Fruit fly (Drosophila melanogaster): ENCODE measurements around the gene CG33339.

The CG33339 gene

dm6 chr3R:24320342-24320711 is 41.3 kb upstream of the CG33339 start (continued):
- no peak for TF ChIP-seq CG6175 (GFP tag; IDR thresholded peaks at IDR 0.05)
- TF ChIP-seq BEAF-32 (GFP tag; optimal IDR thresholded peaks at IDR 0.05) = peak; percentile 75
- no peak for TF ChIP-seq CG15479 (GFP tag; optimal IDR thresholded peaks at IDR 0.05)
- TF ChIP-seq CG7372 (GFP tag; IDR thresholded peaks at IDR 0.05) = no peak
- TF ChIP-seq gt (GFP tag; IDR thresholded peaks at IDR 0.05) = no peak
- TF ChIP-seq gsb-n (tag; optimal IDR thresholded peaks at IDR 0.05) = no peak
- TF ChIP-seq ems (GFP tag; optimal IDR thresholded peaks at IDR 0.05) = no peak
- TF ChIP-seq slp2 (GFP tag; optimal IDR thresholded peaks at IDR 0.05) = no peak
- TF ChIP-seq CG2116 (GFP tag; optimal IDR thresholded peaks at IDR 0.05) = peak; percentile 67
- TF ChIP-seq CG12299 (tag; optimal IDR thresholded peaks at IDR 0.05) = peak; percentile 68
- no peak for TF ChIP-seq NfI (GFP tag; optimal IDR thresholded peaks at IDR 0.05)
- no peak for TF ChIP-seq Atf3 (GFP tag; optimal IDR thresholded peaks at IDR 0.05)
- no peak for TF ChIP-seq tio (GFP tag; optimal IDR thresholded peaks at IDR 0.05)
- no peak for TF ChIP-seq lmd (GFP tag; IDR thresholded peaks at IDR 0.05)
- TF ChIP-seq hb (GFP tag; IDR thresholded peaks at IDR 0.05; ENCODE audit: partially characterized antibody) = peak; percentile 59; the same call in 1 of the 3 replicates
- peak; percentile 1 for TF ChIP-seq Side (GFP tag; optimal IDR thresholded peaks at IDR 0.05)
- TF ChIP-seq Max (GFP tag; optimal IDR thresholded peaks at IDR 0.05) = no peak
- peak; percentile 66; the same call in 3 of the 4 replicates for TF ChIP-seq Dll (GFP tag; IDR thresholded peaks at IDR 0.05; ENCODE audit: partially characterized antibody)
- no peak for TF ChIP-seq nom (GFP tag; optimal IDR thresholded peaks at IDR 0.05)
- no peak for TF ChIP-seq CG5953 (GFP tag; IDR thresholded peaks at IDR 0.05)
- TF ChIP-seq kni (GFP tag; optimal IDR thresholded peaks at IDR 0.05) = no peak
- TF ChIP-seq CG13775 (GFP tag; optimal IDR thresholded peaks at IDR 0.05) = no peak
- TF ChIP-seq CG10543 (GFP tag; optimal IDR thresholded peaks at IDR 0.05) = no peak
- no peak for TF ChIP-seq eve (GFP tag; optimal IDR thresholded peaks at IDR 0.05)
- TF ChIP-seq cad (GFP tag; optimal IDR thresholded peaks at IDR 0.05) = no peak
- TF ChIP-seq knrl (GFP tag; IDR thresholded peaks at IDR 0.05; ENCODE audit: partially characterized antibody) = peak; percentile 63
- no peak for TF ChIP-seq dati (GFP tag; IDR thresholded peaks at IDR 0.05)
- no peak for TF ChIP-seq pita (GFP tag; optimal IDR thresholded peaks at IDR 0.05)
- no peak for TF ChIP-seq az2 (GFP tag; optimal IDR thresholded peaks at IDR 0.05)
- TF ChIP-seq Xbp1 (GFP tag; optimal IDR thresholded peaks at IDR 0.05) = no peak
- no peak for TF ChIP-seq NFAT (GFP tag; IDR thresholded peaks at IDR 0.05)
- TF ChIP-seq kah (GFP tag; optimal IDR thresholded peaks at IDR 0.05) = no peak
- TF ChIP-seq CG11504 (tag; optimal IDR thresholded peaks at IDR 0.05) = no peak
- TF ChIP-seq tll (GFP tag; optimal IDR thresholded peaks at IDR 0.05) = peak in 1 of 2 experiments; percentile 61
- TF ChIP-seq CG13287 (GFP tag; IDR thresholded peaks at IDR 0.05; ENCODE audit: partially characterized antibody) = peak; percentile 79
- TF ChIP-seq phol (tag; optimal IDR thresholded peaks at IDR 0.05) = peak; percentile 98
- TF ChIP-seq CG12219 (GFP tag; optimal IDR thresholded peaks at IDR 0.05) = no peak
- TF ChIP-seq CG13296 (GFP tag; optimal IDR thresholded peaks at IDR 0.05) = no peak
- no peak for TF ChIP-seq psq (GFP tag; optimal IDR thresholded peaks at IDR 0.05)
- no peak for TF ChIP-seq CG10147 (GFP tag; optimal IDR thresholded peaks at IDR 0.05)
- TF ChIP-seq gro (GFP tag; optimal IDR thresholded peaks at IDR 0.05) = no peak
- no peak for TF ChIP-seq CG9727 (GFP tag; optimal IDR thresholded peaks at IDR 0.05)
- TF ChIP-seq CG34376 (GFP tag; optimal IDR thresholded peaks at IDR 0.05) = peak; percentile 10
- no peak for TF ChIP-seq CG3847 (GFP tag; IDR thresholded peaks at IDR 0.05)
- no peak for TF ChIP-seq Spps (tag; optimal IDR thresholded peaks at IDR 0.05)
- TF ChIP-seq ranshi (GFP tag; IDR thresholded peaks at IDR 0.05) = no peak
- TF ChIP-seq CG9215 (GFP tag; IDR thresholded peaks at IDR 0.05) = no peak
- TF ChIP-seq chn (GFP tag; optimal IDR thresholded peaks at IDR 0.05) = no peak
- peak; percentile 16; the same call in 1 of the 3 replicates for TF ChIP-seq row (GFP tag; IDR thresholded peaks at IDR 0.05)
- TF ChIP-seq Aef1 (GFP tag; IDR thresholded peaks at IDR 0.05) = no peak
- no peak for TF ChIP-seq sd (tag; optimal IDR thresholded peaks at IDR 0.05)

All from whole organism, embryonic.